Fruit fly (Drosophila melanogaster) whole organism, embryonic: ENCODE measurements around the gene Vps53.

Experiments
- B-H1 ChIP-seq: fragments of 200-800 bp; sonication (Bioruptor generic); IDR thresholded peaks from 3 replicates; pipeline ENCODE4 v1.3.6; 2022; ENCODE audit warnings: missing biosample characterization, missing genetic modification characterization
- BEAF-32 ChIP-seq: fragments of 200-800 bp; sonication (Bioruptor generic); optimal IDR thresholded peaks from 3 replicates; lab custom pipeline; 2017; ENCODE audit warnings: missing biosample characterization, missing genetic modification characterization, mild to moderate bottlenecking, moderate library complexity, missing genetic modification reagents
- Bgb ChIP-seq: fragments of 200-800 bp; sonication (Bioruptor generic); IDR thresholded peaks from 2 replicates; pipeline ENCODE4 v1.3.6; 2022; ENCODE audit warnings: missing biosample characterization, missing genetic modification characterization; ENCODE audit not compliant: partially characterized antibody
- Bteb2 ChIP-seq: fragments of 200-800 bp; sonication (Bioruptor generic); optimal IDR thresholded peaks from 2 replicates; lab custom pipeline; 2016; ENCODE audit warnings: missing biosample characterization, missing genetic modification characterization
- CG10654 ChIP-seq: fragments of 200-800 bp; sonication (Bioruptor generic); optimal IDR thresholded peaks from 2 replicates; lab custom pipeline; 2016; ENCODE audit warnings: missing biosample characterization, missing genetic modification characterization
- CG11093 ChIP-seq: fragments of 200-800 bp; sonication (Bioruptor generic); IDR thresholded peaks from 3 replicates; pipeline ENCODE4 v1.3.6; 2022; ENCODE audit warnings: missing biosample characterization, missing genetic modification characterization
- CG12659 ChIP-seq: fragments of 200-800 bp; sonication (Bioruptor generic); optimal IDR thresholded peaks from 3 replicates; lab custom pipeline; 2017; ENCODE audit warnings: mild to moderate bottlenecking, missing biosample characterization, missing genetic modification reagents, missing genetic modification characterization
- CG13287 ChIP-seq: fragments of 200-800 bp; sonication (Bioruptor generic); IDR thresholded peaks from 2 replicates; pipeline ENCODE4 v1.3.6; 2022; ENCODE audit warnings: missing biosample characterization, missing genetic modification characterization; ENCODE audit not compliant: partially characterized antibody
- CG13624 ChIP-seq: fragments of 200-800 bp; sonication (Bioruptor generic); optimal IDR thresholded peaks from 2 replicates; lab custom pipeline; 2016; ENCODE audit warnings: missing biosample characterization, missing genetic modification characterization
- CG13775 ChIP-seq: fragments of 200-800 bp; sonication (Bioruptor generic); optimal IDR thresholded peaks from 3 replicates; lab custom pipeline; 2017; ENCODE audit warnings: missing biosample characterization, mild to moderate bottlenecking, missing genetic modification characterization
- CG14710 ChIP-seq: fragments of 200-800 bp; sonication (Bioruptor generic); optimal IDR thresholded peaks from 3 replicates; lab custom pipeline; 2019; ENCODE audit warnings: missing biosample characterization, mild to moderate bottlenecking, missing genetic modification characterization, moderate library complexity
- CG14860 ChIP-seq: fragments of 200-800 bp; sonication (Bioruptor generic); IDR thresholded peaks from 3 replicates; pipeline ENCODE4 v1.3.6; 2022; ENCODE audit warnings: missing biosample characterization, missing genetic modification characterization; ENCODE audit not compliant: partially characterized antibody
- CG15479 ChIP-seq: fragments of 200-800 bp; sonication (Bioruptor generic); optimal IDR thresholded peaks from 3 replicates; lab custom pipeline; 2019; ENCODE audit warnings: missing biosample characterization, mild to moderate bottlenecking, missing genetic modification characterization, moderate library complexity
- CG15514 ChIP-seq: fragments of 200-800 bp; sonication (Bioruptor generic); optimal IDR thresholded peaks from 3 replicates; lab custom pipeline; 2017; ENCODE audit warnings: missing biosample characterization, missing genetic modification characterization, mild to moderate bottlenecking, moderate library complexity, missing genetic modification reagents
- CG1603 ChIP-seq: fragments of 200-800 bp; sonication (Bioruptor generic); optimal IDR thresholded peaks from 2 replicates; lab custom pipeline; 2019; ENCODE audit warnings: missing biosample characterization, mild to moderate bottlenecking, missing genetic modification characterization, moderate library complexity
- CG16815 ChIP-seq: fragments of 200-800 bp; sonication (Bioruptor generic); optimal IDR thresholded peaks from 3 replicates; lab custom pipeline; 2017; ENCODE audit warnings: missing biosample characterization, mild to moderate bottlenecking, missing genetic modification characterization
- CG16863 ChIP-seq: fragments of 200-800 bp; sonication (Bioruptor generic); optimal IDR thresholded peaks from 3 replicates; lab custom pipeline; 2016; ENCODE audit warnings: missing biosample characterization, missing genetic modification characterization
- CG18476 ChIP-seq: fragments of 200-800 bp; sonication (Bioruptor generic); optimal IDR thresholded peaks from 2 replicates; lab custom pipeline; 2016; ENCODE audit warnings: missing biosample characterization, mild to moderate bottlenecking, missing genetic modification characterization
- CG2116 ChIP-seq: fragments of 200-800 bp; sonication (Bioruptor generic); optimal IDR thresholded peaks from 3 replicates; lab custom pipeline; 2018; ENCODE audit warnings: missing biosample characterization, mild to moderate bottlenecking, missing genetic modification characterization
- CG30403 ChIP-seq: fragments of 200-800 bp; sonication (Bioruptor generic); optimal IDR thresholded peaks from 3 replicates; lab custom pipeline; 2016; ENCODE audit warnings: missing biosample characterization, missing genetic modification characterization
- CG6683 ChIP-seq: fragments of 200-800 bp; sonication (Bioruptor generic); optimal IDR thresholded peaks from 2 replicates; lab custom pipeline; 2017; ENCODE audit warnings: missing biosample characterization, mild to moderate bottlenecking, missing genetic modification characterization, missing genetic modification reagents
- CG6689 ChIP-seq: fragments of 200-800 bp; sonication (Bioruptor generic); IDR thresholded peaks from 2 replicates; pipeline ENCODE4 v1.3.6; 2022; ENCODE audit warnings: missing biosample characterization, missing genetic modification characterization
- CG9437 ChIP-seq: fragments of 200-800 bp; sonication (Bioruptor generic); optimal IDR thresholded peaks from 2 replicates; lab custom pipeline; 2018; ENCODE audit warnings: missing biosample characterization, mild to moderate bottlenecking, missing genetic modification characterization
- CG9876 ChIP-seq: fragments of 200-800 bp; sonication (Bioruptor generic); optimal IDR thresholded peaks from 2 replicates; lab custom pipeline; 2016; ENCODE audit warnings: missing biosample characterization, missing genetic modification characterization
- Doc3 ChIP-seq: fragments of 200-800 bp; sonication (Bioruptor generic); IDR thresholded peaks from 3 replicates; pipeline ENCODE4 v1.3.6; 2022; ENCODE audit warnings: missing biosample characterization, missing genetic modification characterization; ENCODE audit not compliant: partially characterized antibody
- E2f1 ChIP-seq: fragments of 200-800 bp; sonication (Bioruptor generic); IDR thresholded peaks from 2 replicates; pipeline ENCODE4 v1.3.6; 2022; ENCODE audit warnings: missing biosample characterization, missing genetic modification characterization
- E2f2 ChIP-seq: fragments of 200-800 bp; sonication (Bioruptor generic); IDR thresholded peaks from 2 replicates; pipeline ENCODE4 v1.3.6; 2022; ENCODE audit warnings: missing biosample characterization, missing genetic modification characterization
- MBD-R2 ChIP-seq: fragments of 200-800 bp; sonication (Bioruptor generic); IDR thresholded peaks from 2 replicates; pipeline ENCODE4 v1.3.6; 2022; ENCODE audit warnings: missing biosample characterization, missing genetic modification characterization
- MESR4 ChIP-seq: fragments of 200-800 bp; sonication (Bioruptor generic); optimal IDR thresholded peaks from 2 replicates; lab custom pipeline; 2018; ENCODE audit warnings: missing biosample characterization, mild to moderate bottlenecking, missing genetic modification characterization, moderate library complexity
- Mad ChIP-seq: fragments of 200-800 bp; sonication (Bioruptor generic); optimal IDR thresholded peaks from 2 replicates; lab custom pipeline; 2016; ENCODE audit warnings: missing biosample characterization, missing genetic modification characterization
- Rfx ChIP-seq: fragments of 200-800 bp; sonication (Bioruptor generic); IDR thresholded peaks from 2 replicates; pipeline ENCODE4 v1.3.6; 2022; ENCODE audit warnings: missing biosample characterization, missing genetic modification characterization
- TFAM ChIP-seq: fragments of 200-800 bp; sonication (Bioruptor generic); optimal IDR thresholded peaks from 2 replicates; lab custom pipeline; 2017; ENCODE audit warnings: missing biosample characterization, missing genetic modification characterization, inconsistent platforms
- YL-1 ChIP-seq: fragments of 200-800 bp; sonication (Bioruptor generic); optimal IDR thresholded peaks from 3 replicates; lab custom pipeline; 2017; ENCODE audit warnings: missing biosample characterization, mild to moderate bottlenecking, missing genetic modification characterization
- amos ChIP-seq: fragments of 200-800 bp; sonication (Bioruptor generic); IDR thresholded peaks from 2 replicates; pipeline ENCODE4 v1.3.6; 2022; ENCODE audit warnings: missing biosample characterization, missing genetic modification characterization; ENCODE audit not compliant: partially characterized antibody
- ato ChIP-seq: fragments of 200-800 bp; sonication (Bioruptor generic); IDR thresholded peaks from 2 replicates; pipeline ENCODE4 v1.3.6; 2022; ENCODE audit warnings: missing biosample characterization, missing genetic modification characterization; ENCODE audit not compliant: partially characterized antibody
- bbx ChIP-seq: fragments of 200-800 bp; sonication (Bioruptor generic); IDR thresholded peaks from 2 replicates; pipeline ENCODE4 v1.3.6; 2022; ENCODE audit warnings: missing biosample characterization, missing genetic modification characterization; ENCODE audit not compliant: partially characterized antibody
- cad ChIP-seq: fragments of >200 bp; optimal IDR thresholded peaks from 2 replicates; lab custom pipeline; 2017; ENCODE audit warnings: missing biosample characterization, missing genetic modification characterization
- dati ChIP-seq: fragments of 200-800 bp; sonication (Bioruptor generic); IDR thresholded peaks from 2 replicates; pipeline ENCODE4 v1.3.6; 2022; ENCODE audit warnings: missing biosample characterization, missing genetic modification characterization
- emc ChIP-seq: fragments of 200-800 bp; sonication (Bioruptor generic); optimal IDR thresholded peaks from 2 replicates; lab custom pipeline; 2016; ENCODE audit warnings: missing biosample characterization, missing genetic modification characterization
- gem ChIP-seq: fragments of 200-800 bp; sonication (Bioruptor generic); optimal IDR thresholded peaks from 2 replicates; lab custom pipeline; 2019; ENCODE audit warnings: missing biosample characterization, mild to moderate bottlenecking, missing genetic modification characterization, moderate library complexity
- lola ChIP-seq, 3 experiments: fragments of >200 bp in 2 of 3; fragments of 200-800 bp in 1 of 3; sonication (Bioruptor generic) in 1 of 3; optimal IDR thresholded peaks; 2 replicates each; lab custom pipeline; 2017 to 2019; ENCODE audit warnings: missing biosample characterization in 3 of 3, missing genetic modification characterization in 3 of 3, mild to moderate bottlenecking in 1 of 3, moderate library complexity in 1 of 3
- mirr ChIP-seq: fragments of 200-800 bp; sonication (Bioruptor generic); optimal IDR thresholded peaks from 3 replicates; lab custom pipeline; 2018; ENCODE audit warnings: missing biosample characterization, mild to moderate bottlenecking, missing genetic modification characterization
- nerfin-1 ChIP-seq: fragments of 200-800 bp; sonication (Bioruptor generic); optimal IDR thresholded peaks from 3 replicates; lab custom pipeline; 2019; ENCODE audit warnings: missing biosample characterization, mild to moderate bottlenecking, missing genetic modification characterization, moderate library complexity
- nerfin-2 ChIP-seq: fragments of 200-800 bp; sonication (Bioruptor generic); IDR thresholded peaks from 2 replicates; pipeline ENCODE4 v1.3.6; 2022; ENCODE audit warnings: missing biosample characterization, missing genetic modification characterization; ENCODE audit not compliant: partially characterized antibody
- peb ChIP-seq: fragments of 200-800 bp; sonication (Bioruptor generic); IDR thresholded peaks from 2 replicates; pipeline ENCODE4 v1.3.6; 2022; ENCODE audit warnings: missing biosample characterization, missing genetic modification characterization
- pita ChIP-seq: fragments of 200-800 bp; sonication (Bioruptor generic); optimal IDR thresholded peaks from 2 replicates; lab custom pipeline; 2017; ENCODE audit warnings: missing biosample characterization, mild to moderate bottlenecking, missing genetic modification characterization
- rib ChIP-seq: fragments of 200-800 bp; sonication (Bioruptor generic); IDR thresholded peaks from 2 replicates; pipeline ENCODE4 v1.3.6; 2022; ENCODE audit warnings: missing biosample characterization, missing genetic modification characterization
- stwl ChIP-seq: fragments of 200-800 bp; sonication (Bioruptor generic); optimal IDR thresholded peaks from 3 replicates; lab custom pipeline; 2018; ENCODE audit warnings: missing biosample characterization, mild to moderate bottlenecking, missing genetic modification characterization, moderate library complexity
- unc-4 ChIP-seq: fragments of 200-800 bp; sonication (Bioruptor generic); IDR thresholded peaks from 2 replicates; pipeline ENCODE4 v1.3.6; 2022; ENCODE audit warnings: missing biosample characterization, missing genetic modification characterization; ENCODE audit not compliant: partially characterized antibody
- z ChIP-seq: fragments of 200-800 bp; sonication (Bioruptor generic); IDR thresholded peaks from 3 replicates; pipeline ENCODE4 v1.3.6; 2022; ENCODE audit warnings: missing biosample characterization, missing genetic modification characterization

The Vps53 gene

dm6 chr2L:4382522-4382921 is 3.3 kb downstream of the Vps53 start, which contains the start of gene CG17612 (continued):
- TF ChIP-seq Doc3, result peak; percentile 50; the same call in 2 of the 3 replicates
- peak; percentile 56; the same call in 1 of the 2 replicates for TF ChIP-seq amos (GFP tag; lab: Robert Waterston, UW)
- no peak for TF ChIP-seq CG9876
- TF ChIP-seq unc-4 (GFP tag; lab: Robert Waterston, UW), result peak; percentile 62
- peak; percentile 65; the same call in 1 of the 2 replicates for TF ChIP-seq nerfin-2 (GFP tag; lab: Robert Waterston, UW)
- no peak for TF ChIP-seq mirr
- TF ChIP-seq Bteb2 (GFP tag; lab: Kevin White, UChicago), result no peak
- TF ChIP-seq CG13287 (GFP tag; lab: Robert Waterston, UW), result peak; percentile 84
- no peak for TF ChIP-seq YL-1 (GFP tag; lab: Kevin White, UChicago)
- no peak for TF ChIP-seq rib (GFP tag; lab: Robert Waterston, UW)
- no peak for TF ChIP-seq Rfx (GFP tag; lab: Robert Waterston, UW)
- no peak for TF ChIP-seq TFAM
- TF ChIP-seq CG13624 (GFP tag; lab: Kevin White, UChicago), result no peak
- no peak for TF ChIP-seq peb
- TF ChIP-seq CG14710 (tag; lab: Kevin White, UChicago), result peak; percentile 33
- peak; percentile 76 for TF ChIP-seq bbx
- no peak for TF ChIP-seq CG18476 (GFP tag; lab: Kevin White, UChicago)
- TF ChIP-seq CG16863, result no peak
- no peak for TF ChIP-seq CG9437 (GFP tag; lab: Kevin White, UChicago)
- no peak for TF ChIP-seq CG15479 (GFP tag; lab: Kevin White, UChicago)
- TF ChIP-seq CG13775 (GFP tag; lab: Kevin White, UChicago), result no peak
- TF ChIP-seq gem (tag; lab: Kevin White, UChicago), result no peak
- no peak for TF ChIP-seq CG12659 (GFP tag; lab: Kevin White, UChicago)
- TF ChIP-seq B-H1 (GFP tag; lab: Robert Waterston, UW), result no peak
- peak; percentile 89 for TF ChIP-seq stwl (tag; lab: Kevin White, UChicago)
- TF ChIP-seq Mad (GFP tag; lab: Kevin White, UChicago), result no peak
- no peak for TF ChIP-seq nerfin-1 (tag; lab: Kevin White, UChicago)
- no peak for TF ChIP-seq CG11093
- peak; percentile 75 for TF ChIP-seq Bgb (GFP tag; lab: Robert Waterston, UW)
- no peak for TF ChIP-seq CG6689 (GFP tag; lab: Robert Waterston, UW)
- TF ChIP-seq pita, result no peak
- no peak for TF ChIP-seq CG6683
- TF ChIP-seq BEAF-32 (GFP tag; lab: Kevin White, UChicago), result peak; percentile 47
- TF ChIP-seq CG14860 (GFP tag; lab: Robert Waterston, UW), result peak; percentile 72
- TF ChIP-seq CG2116 (GFP tag; lab: Kevin White, UChicago), result peak; percentile 92
- no peak for TF ChIP-seq E2f1 (GFP tag; lab: Robert Waterston, UW)
- no peak for TF ChIP-seq z (GFP tag; lab: Robert Waterston, UW)
- no peak for TF ChIP-seq lola (GFP tag; optimal IDR thresholded peaks at IDR 0.05; lab: Kevin White, UChicago)
- TF ChIP-seq CG1603, result peak; percentile 15
- TF ChIP-seq cad, result peak; percentile 24
- TF ChIP-seq ato (GFP tag; lab: Robert Waterston, UW), result peak; percentile 66
- TF ChIP-seq CG16815 (GFP tag; lab: Kevin White, UChicago), result no peak
- TF ChIP-seq CG30403 (GFP tag; lab: Kevin White, UChicago), result no peak
- no peak for TF ChIP-seq CG10654
- peak; percentile 5 for TF ChIP-seq CG15514 (GFP tag; lab: Kevin White, UChicago)
- no peak for TF ChIP-seq dati (GFP tag; lab: Robert Waterston, UW)
- no peak for TF ChIP-seq emc (GFP tag; lab: Kevin White, UChicago)
- TF ChIP-seq MBD-R2 (GFP tag; lab: Robert Waterston, UW), result peak; percentile 92
- TF ChIP-seq E2f2, result peak; percentile 24; the same call in 1 of the 2 replicates
- peak; percentile 33 for TF ChIP-seq MESR4 (GFP tag; lab: Kevin White, UChicago)
